Fruit fly (Drosophila melanogaster) whole organism, embryonic: Measurements from ENCODE around the gene mdu.

Experiments used
- Atf3 ChIP-seq: fragments of 200-800 bp; sonication (Bioruptor generic); optimal IDR thresholded peaks from 3 replicates; lab custom pipeline; 2016; ENCODE audit warnings: missing biosample characterization, missing genetic modification characterization
- Awh ChIP-seq: fragments of 200-800 bp; sonication (Bioruptor generic); IDR thresholded peaks from 2 replicates; pipeline ENCODE4, ENCODE4 v1.3.6; 2022; ENCODE audit warnings: missing biosample characterization, missing genetic modification characterization
- C15 ChIP-seq: fragments of 200-800 bp; sonication (Bioruptor generic); IDR thresholded peaks from 3 replicates; pipeline ENCODE4 v1.3.6; 2022; ENCODE audit warnings: missing biosample characterization, missing genetic modification characterization
- CG10321 ChIP-seq: fragments of 200-800 bp; sonication (Bioruptor generic); IDR thresholded peaks from 2 replicates; pipeline ENCODE4 v1.3.6; 2022; ENCODE audit warnings: missing biosample characterization, missing genetic modification characterization
- CG10543 ChIP-seq: fragments of 200-800 bp; sonication (Bioruptor generic); optimal IDR thresholded peaks from 3 replicates; lab custom pipeline; 2017; ENCODE audit warnings: missing biosample characterization, mild to moderate bottlenecking, missing genetic modification characterization, moderate library complexity
- CG10565 ChIP-seq: fragments of 200-800 bp; sonication (Bioruptor generic); optimal IDR thresholded peaks from 3 replicates; lab custom pipeline; 2016; ENCODE audit warnings: missing biosample characterization, mild to moderate bottlenecking, missing genetic modification characterization
- CG11504 ChIP-seq: fragments of 200-800 bp; sonication (Bioruptor generic); optimal IDR thresholded peaks from 3 replicates; lab custom pipeline; 2019; ENCODE audit warnings: missing biosample characterization, mild to moderate bottlenecking, missing genetic modification characterization, moderate library complexity
- CG11560 ChIP-seq: fragments of 200-800 bp; sonication (Bioruptor generic); IDR thresholded peaks from 3 replicates; pipeline ENCODE4 v1.3.6; 2022; ENCODE audit warnings: missing biosample characterization, missing genetic modification characterization
- CG12744 ChIP-seq: fragments of 200-800 bp; sonication (Bioruptor generic); optimal IDR thresholded peaks from 2 replicates; lab custom pipeline; 2016; ENCODE audit warnings: missing biosample characterization, missing genetic modification characterization
- CG14050 ChIP-seq: fragments of 200-800 bp; sonication (Bioruptor generic); IDR thresholded peaks from 3 replicates; pipeline ENCODE4 v1.3.6; 2022; ENCODE audit warnings: missing biosample characterization, missing genetic modification characterization
- CG17359 ChIP-seq: fragments of 200-800 bp; sonication (Bioruptor generic); optimal IDR thresholded peaks from 3 replicates; lab custom pipeline; 2018; ENCODE audit warnings: missing biosample characterization, mild to moderate bottlenecking, missing genetic modification characterization, moderate library complexity
- CG18599 ChIP-seq: fragments of 200-800 bp; sonication (Bioruptor generic); optimal IDR thresholded peaks from 3 replicates; lab custom pipeline; 2017; ENCODE audit warnings: missing biosample characterization, missing genetic modification characterization, mild to moderate bottlenecking, moderate library complexity, missing genetic modification reagents
- CG32532 ChIP-seq: fragments of 200-800 bp; sonication (Bioruptor generic); IDR thresholded peaks from 2 replicates; pipeline ENCODE4 v1.3.6; 2022; ENCODE audit warnings: missing biosample characterization, missing genetic modification characterization
- CG34376 ChIP-seq: fragments of 200-800 bp; sonication (Bioruptor generic); optimal IDR thresholded peaks from 2 replicates; lab custom pipeline; 2018; ENCODE audit warnings: missing biosample characterization, mild to moderate bottlenecking, missing genetic modification characterization
- CG5953 ChIP-seq: fragments of 200-800 bp; sonication (Bioruptor generic); IDR thresholded peaks from 2 replicates; pipeline ENCODE4 v1.3.6; 2022; ENCODE audit warnings: missing biosample characterization, missing genetic modification characterization
- CG6254 ChIP-seq: fragments of 200-800 bp; sonication (Bioruptor generic); optimal IDR thresholded peaks from 3 replicates; lab custom pipeline; 2017; ENCODE audit warnings: mild to moderate bottlenecking, missing biosample characterization, missing genetic modification reagents, missing genetic modification characterization
- CG6813 ChIP-seq: fragments of 200-800 bp; sonication (Bioruptor generic); optimal IDR thresholded peaks from 2 replicates; lab custom pipeline; 2017; ENCODE audit warnings: missing biosample characterization, missing genetic modification characterization, mild to moderate bottlenecking, moderate library complexity, missing genetic modification reagents
- CG7372 ChIP-seq: fragments of 200-800 bp; sonication (Bioruptor generic); IDR thresholded peaks from 2 replicates; pipeline ENCODE4 v1.3.6; 2022; ENCODE audit warnings: missing biosample characterization, missing genetic modification characterization
- CG8281 ChIP-seq: fragments of 200-800 bp; sonication (Bioruptor generic); optimal IDR thresholded peaks from 2 replicates; lab custom pipeline; 2018; ENCODE audit warnings: missing biosample characterization, mild to moderate bottlenecking, missing genetic modification characterization, moderate library complexity
- CG8478 ChIP-seq: fragments of >200 bp; optimal IDR thresholded peaks from 2 replicates; lab custom pipeline; 2018
- CG8765 ChIP-seq: fragments of 200-800 bp; sonication (Bioruptor generic); IDR thresholded peaks from 2 replicates; pipeline ENCODE4 v1.3.6; 2022; ENCODE audit warnings: missing biosample characterization, missing genetic modification characterization
- CG9932 ChIP-seq: fragments of 200-800 bp; sonication (Bioruptor generic); IDR thresholded peaks from 2 replicates; pipeline ENCODE4 v1.3.6; 2022; ENCODE audit warnings: missing biosample characterization, missing genetic modification characterization
- CTCF ChIP-seq: fragments of 200-800 bp; sonication (Bioruptor generic); optimal IDR thresholded peaks from 2 replicates; lab custom pipeline; 2017; ENCODE audit warnings: missing biosample characterization, mild to moderate bottlenecking, missing genetic modification characterization, moderate library complexity
- CoRest ChIP-seq: fragments of 200-800 bp; sonication (Bioruptor generic); optimal IDR thresholded peaks from 3 replicates; lab custom pipeline; 2018; ENCODE audit warnings: missing biosample characterization, mild to moderate bottlenecking, missing genetic modification characterization, moderate library complexity
- Fer1 ChIP-seq: fragments of 200-800 bp; sonication (Bioruptor generic); optimal IDR thresholded peaks from 2 replicates; lab custom pipeline; 2017; ENCODE audit warnings: missing biosample characterization, mild to moderate bottlenecking, missing genetic modification characterization
- Fer2 ChIP-seq: fragments of 200-800 bp; sonication (Bioruptor generic); optimal IDR thresholded peaks from 2 replicates; lab custom pipeline; 2018; ENCODE audit warnings: missing biosample characterization, mild to moderate bottlenecking, missing genetic modification characterization, moderate library complexity
- HLH54F ChIP-seq: fragments of 200-800 bp; sonication (Bioruptor generic); optimal IDR thresholded peaks from 3 replicates; lab custom pipeline; 2016; ENCODE audit warnings: missing biosample characterization, missing genetic modification characterization
- Hr3 ChIP-seq: fragments of 200-800 bp; sonication (Bioruptor generic); optimal IDR thresholded peaks from 3 replicates; lab custom pipeline; 2016; ENCODE audit warnings: missing biosample characterization, missing genetic modification characterization
- Kr ChIP-seq: fragments of 200-800 bp; sonication (Bioruptor generic); optimal IDR thresholded peaks from 2 replicates; lab custom pipeline; 2017; ENCODE audit warnings: missing biosample characterization, mild to moderate bottlenecking, missing genetic modification characterization
- Med ChIP-seq: fragments of 200-800 bp; sonication (Bioruptor generic); peaks from one replicate; lab custom pipeline; 2016; ENCODE audit warnings: missing biosample characterization, missing genetic modification characterization, mild to moderate bottlenecking, inconsistent platforms, moderate library complexity
- Xrp1 ChIP-seq: fragments of 200-800 bp; sonication (Bioruptor generic); IDR thresholded peaks from 2 replicates; pipeline ENCODE4 v1.3.6; 2022; ENCODE audit warnings: missing biosample characterization, missing genetic modification characterization
- abd-A ChIP-seq: fragments of 200-800 bp; sonication (Bioruptor generic); optimal IDR thresholded peaks from 3 replicates; lab custom pipeline; 2019; ENCODE audit warnings: missing biosample characterization, mild to moderate bottlenecking, missing genetic modification characterization, moderate library complexity
- cad ChIP-seq: fragments of >200 bp; optimal IDR thresholded peaks from 2 replicates; lab custom pipeline; 2017; ENCODE audit warnings: missing biosample characterization, missing genetic modification characterization
- cato ChIP-seq: fragments of 200-800 bp; sonication (Bioruptor generic); optimal IDR thresholded peaks from 2 replicates; lab custom pipeline; 2016; ENCODE audit warnings: missing biosample characterization, missing genetic modification characterization, borderline replicate concordance
- chif ChIP-seq, 2 experiments: fragments of 200-800 bp; sonication (Bioruptor generic); optimal IDR thresholded peaks; 3 replicates each; lab custom pipeline; 2016; ENCODE audit warnings: missing biosample characterization in 2 of 2, missing genetic modification characterization in 2 of 2
- crp ChIP-seq, 2 experiments: fragments of 200-800 bp; sonication (Bioruptor generic); optimal IDR thresholded peaks; 2 replicates in 1 of 2; 3 replicates in 1 of 2; lab custom pipeline; 2017; ENCODE audit warnings: missing biosample characterization in 2 of 2, missing genetic modification characterization in 2 of 2, mild to moderate bottlenecking in 1 of 2, moderate library complexity in 1 of 2
- cwo ChIP-seq: fragments of 200-800 bp; sonication (Bioruptor generic); optimal IDR thresholded peaks from 3 replicates; lab custom pipeline; 2017; ENCODE audit warnings: missing biosample characterization, missing genetic modification characterization, mild to moderate bottlenecking, moderate library complexity, missing genetic modification reagents
- gem ChIP-seq: fragments of 200-800 bp; sonication (Bioruptor generic); optimal IDR thresholded peaks from 2 replicates; lab custom pipeline; 2019; ENCODE audit warnings: missing biosample characterization, mild to moderate bottlenecking, missing genetic modification characterization, moderate library complexity
- grau ChIP-seq: fragments of 200-800 bp; optimal IDR thresholded peaks from 3 replicates; lab custom pipeline; 2019; ENCODE audit warnings: missing biosample characterization, mild to moderate bottlenecking, missing genetic modification characterization, moderate library complexity
- hb ChIP-seq: fragments of 200-800 bp; sonication (Bioruptor generic); IDR thresholded peaks from 3 replicates; pipeline ENCODE4 v1.3.6; 2022; ENCODE audit warnings: missing biosample characterization, missing genetic modification characterization; ENCODE audit not compliant: partially characterized antibody
- her ChIP-seq: fragments of 200-800 bp; sonication (Bioruptor generic); optimal IDR thresholded peaks from 2 replicates; lab custom pipeline; 2016; ENCODE audit warnings: missing biosample characterization, missing genetic modification characterization
- jing ChIP-seq: fragments of 200-800 bp; sonication (Bioruptor generic); optimal IDR thresholded peaks from 2 replicates; lab custom pipeline; 2018; ENCODE audit warnings: missing biosample characterization, mild to moderate bottlenecking, missing genetic modification characterization
- kni ChIP-seq: fragments of 200-800 bp; sonication (Bioruptor generic); optimal IDR thresholded peaks from 3 replicates; lab custom pipeline; 2017; ENCODE audit warnings: mild to moderate bottlenecking, missing biosample characterization, missing genetic modification reagents, missing genetic modification characterization
- lola ChIP-seq, 3 experiments: fragments of >200 bp in 2 of 3; fragments of 200-800 bp in 1 of 3; sonication (Bioruptor generic) in 1 of 3; optimal IDR thresholded peaks; 2 replicates each; lab custom pipeline; 2017 to 2019; ENCODE audit warnings: missing biosample characterization in 3 of 3, missing genetic modification characterization in 3 of 3, mild to moderate bottlenecking in 1 of 3, moderate library complexity in 1 of 3
- otp ChIP-seq: fragments of 200-800 bp; sonication (Bioruptor generic); IDR thresholded peaks from 3 replicates; pipeline ENCODE4, ENCODE4 v1.3.6; 2022; ENCODE audit warnings: missing biosample characterization, missing genetic modification characterization
- pan ChIP-seq, 4 experiments: fragments of >200 bp in 3 of 4; fragments of 200-800 bp in 1 of 4; sonication (Bioruptor generic) in 1 of 4; optimal IDR thresholded peaks in 3 of 4; IDR thresholded peaks in 1 of 4; 2 replicates each; pipeline versions ENCODE4 v1.3.6 to Lab custom; 2017 to 2022; ENCODE audit warnings: missing biosample characterization in 2 of 4, missing genetic modification characterization in 2 of 4, mixed read lengths in 1 of 4
- peb ChIP-seq: fragments of 200-800 bp; sonication (Bioruptor generic); IDR thresholded peaks from 2 replicates; pipeline ENCODE4 v1.3.6; 2022; ENCODE audit warnings: missing biosample characterization, missing genetic modification characterization
- pita ChIP-seq: fragments of 200-800 bp; sonication (Bioruptor generic); optimal IDR thresholded peaks from 2 replicates; lab custom pipeline; 2017; ENCODE audit warnings: missing biosample characterization, mild to moderate bottlenecking, missing genetic modification characterization
- sim ChIP-seq: fragments of 200-800 bp; sonication (Bioruptor generic); IDR thresholded peaks from 2 replicates; pipeline ENCODE4 v1.3.6; 2022; ENCODE audit warnings: missing biosample characterization, missing genetic modification characterization
- sob ChIP-seq: fragments of 200-800 bp; sonication (Bioruptor generic); IDR thresholded peaks from 2 replicates; pipeline ENCODE4 v1.3.6; 2022; ENCODE audit warnings: missing biosample characterization, missing genetic modification characterization
- stc ChIP-seq: fragments of 200-800 bp; sonication (Bioruptor generic); IDR thresholded peaks from 2 replicates; pipeline ENCODE4 v1.3.6; 2022; ENCODE audit warnings: missing biosample characterization, missing genetic modification characterization

mdu gene

DNA sequence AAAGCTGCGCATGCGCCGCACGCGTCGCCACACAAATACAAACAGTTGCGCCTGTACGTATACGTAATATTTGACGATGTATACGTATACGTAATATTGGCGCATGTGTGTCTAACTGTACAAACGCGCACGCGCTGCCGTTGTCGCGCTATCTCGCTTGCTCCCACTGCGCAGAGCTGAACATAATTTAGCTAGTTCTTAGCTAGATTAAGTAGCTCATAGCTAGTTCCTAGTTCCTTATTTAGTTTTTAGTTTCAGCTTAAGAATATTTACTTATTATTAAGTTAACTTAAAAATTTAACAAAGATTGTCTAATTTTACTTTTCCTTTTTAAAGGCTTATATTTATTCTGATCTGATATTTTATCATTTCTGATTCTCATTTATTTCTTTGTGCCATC, 16.7 kb upstream of the mdu start (continued):
- TF ChIP-seq CG11560 (tag; lab: Robert Waterston, UW) (no peak), crp (GFP tag; optimal IDR thresholded peaks at IDR 0.05; lab: Kevin White, UChicago) (no peak), cwo (GFP tag; lab: Kevin White, UChicago) (peak; percentile 64), CG8765 (GFP tag; lab: Robert Waterston, UW) (no peak), Kr (GFP tag; lab: Kevin White, UChicago) (no peak), CG11504 (peak; percentile 52), Fer2 (no peak), kni (GFP tag; lab: Kevin White, UChicago) (peak; percentile 0), otp (GFP tag; lab: Robert Waterston, UW) (no peak), CG10565 (no peak), lola (GFP tag; optimal IDR thresholded peaks at IDR 0.05; lab: Kevin White, UChicago) (no peak), CG34376 (GFP tag; lab: Kevin White, UChicago) (no peak), cato (GFP tag; lab: Kevin White, UChicago) (no peak), CG7372 (peak; percentile 73), CG17359 (peak; percentile 12), CG10543 (GFP tag; lab: Kevin White, UChicago) (peak; percentile 22), gem (tag; lab: Kevin White, UChicago) (peak; percentile 51), cad (GFP tag; lab: Kevin White, UChicago) (no peak), Hr3 (no peak), pan (optimal IDR thresholded peaks at IDR 0.05; lab: Kevin White, UChicago) (no peak), pan (GFP tag; optimal IDR thresholded peaks at IDR 0.05 in 1 of 2, IDR thresholded peaks at IDR 0.05 in 1 of 2) (peak in 1 of 2 experiments; percentile 8), stc (GFP tag; lab: Robert Waterston, UW) (no peak), pita (GFP tag; lab: Kevin White, UChicago) (no peak), CG5953 (GFP tag; lab: Robert Waterston, UW) (no peak), HLH54F (no peak), jing (GFP tag; lab: Kevin White, UChicago) (no peak), CoRest (tag; lab: Kevin White, UChicago) (peak; percentile 48), sob (GFP tag; lab: Robert Waterston, UW) (0 out of 2 replicates have a peak, but pooled peaks have one; percentile 27), Fer1 (GFP tag; lab: Kevin White, UChicago) (peak; percentile 38), CTCF (no peak), CG14050 (GFP tag; lab: Robert Waterston, UW) (no peak), grau (tag; lab: Kevin White, UChicago) (peak; percentile 60), C15 (GFP tag; lab: Robert Waterston, UW) (no peak), Med (peak; percentile 69), Awh (GFP tag; lab: Robert Waterston, UW) (no peak), CG6254 (no peak), CG8281 (no peak), hb (no peak), CG6813 (GFP tag; lab: Kevin White, UChicago) (no peak), her (GFP tag; lab: Kevin White, UChicago) (no peak), CG18599 (peak; percentile 34), CG8478 (lab: Kevin White, UChicago) (no peak), sim (GFP tag; lab: Robert Waterston, UW) (no peak), Xrp1 (GFP tag; lab: Robert Waterston, UW) (peak; percentile 54; the same call in 1 of the 2 replicates), peb (GFP tag; lab: Robert Waterston, UW) (no peak), CG9932 (GFP tag; lab: Robert Waterston, UW) (peak; percentile 44; the same call in 1 of the 2 replicates), CG32532 (peak; percentile 27; the same call in 1 of the 2 replicates), chif (GFP tag; optimal IDR thresholded peaks at IDR 0.05; lab: Kevin White, UChicago) (no peak), abd-A (tag; lab: Kevin White, UChicago) (peak; percentile 11), CG12744 (GFP tag; lab: Kevin White, UChicago) (no peak), Atf3 (GFP tag; lab: Kevin White, UChicago) (no peak), CG10321 (GFP tag; lab: Robert Waterston, UW) (no peak)
